Worm (Caenorhabditis elegans) whole organism, L4 larva: ENCODE measurements around the gene toh-1.
A peak's percentile ranks its signal among the peaks of the same experiment; 100 is the strongest.

ENCODE experiments used
- ama-1 ChIP-seq: fragments of 150-350 bp; optimal IDR thresholded peaks from 2 replicates; lab custom pipeline; 2014; ENCODE audit warnings: inconsistent platforms, mixed read lengths
- ceh-82 ChIP-seq: sonication (generic microtip); optimal IDR thresholded peaks from 2 replicates; lab custom pipeline; 2017; ENCODE audit warnings: missing biosample characterization, missing genetic modification characterization
- daf-19 ChIP-seq: fragments of 200-800 bp; sonication (Bioruptor generic); conservative IDR thresholded peaks from 2 replicates; pipeline ENCODE4 v1.3.6; 2022; ENCODE audit warnings: missing genetic modification characterization, missing compliant biosample characterization
- egl-43 ChIP-seq: fragments of 200-800 bp; sonication (Bioruptor generic); IDR thresholded peaks from 2 replicates; pipeline ENCODE4 v1.3.6; 2022; ENCODE audit warnings: missing genetic modification reagents, missing genetic modification characterization, missing compliant biosample characterization
- lsy-2 ChIP-seq, 2 experiments: fragments of 150-350 bp in 1 of 2; sonication (generic microtip) in 1 of 2; optimal IDR thresholded peaks; 2 replicates each; lab custom pipeline; 2014 to 2017; ENCODE audit warnings: missing biosample characterization in 2 of 2, missing genetic modification characterization in 2 of 2
- nhr-237 ChIP-seq: sonication (generic microtip); optimal IDR thresholded peaks from 2 replicates; lab custom pipeline; 2017; ENCODE audit warnings: missing biosample characterization, missing genetic modification characterization
- nhr-28 ChIP-seq: fragments of 150-350 bp; optimal IDR thresholded peaks from 2 replicates; lab custom pipeline; 2014; ENCODE audit warnings: missing biosample characterization, missing genetic modification characterization
- nhr-76 ChIP-seq: fragments of 150-350 bp; optimal IDR thresholded peaks from 2 replicates; lab custom pipeline; 2014; ENCODE audit warnings: missing biosample characterization, missing genetic modification characterization
- php-3 ChIP-seq: fragments of 200-800 bp; sonication (Bioruptor generic); IDR thresholded peaks from 2 replicates; pipeline ENCODE4 v1.3.6; 2022; ENCODE audit warnings: missing genetic modification reagents, missing genetic modification characterization, missing compliant biosample characterization
- set-16 ChIP-seq: fragments of 200-800 bp; sonication (Bioruptor generic); IDR thresholded peaks from 2 replicates; pipeline ENCODE4 v1.3.6; 2022; ENCODE audit warnings: missing genetic modification reagents, missing genetic modification characterization, missing compliant biosample characterization
- snpc-4 ChIP-seq: fragments of 150-350 bp; optimal IDR thresholded peaks from 2 replicates; lab custom pipeline; 2014; ENCODE audit warnings: missing biosample characterization, missing genetic modification characterization
- unc-62 ChIP-seq, 3 experiments: fragments of 150-350 bp in 1 of 3; sonication (generic microtip); optimal IDR thresholded peaks in 2 of 3; peaks in 1 of 3; 1 replicate in 1 of 3; 2 replicates in 2 of 3; lab custom pipeline; 2014 to 2017; ENCODE audit warnings: missing biosample characterization in 3 of 3, missing genetic modification characterization in 3 of 3, missing genetic modification reagents in 3 of 3, missing genotype in 1 of 3

- no peak for TF ChIP-seq daf-19 (GFP tag; lab: Robert Waterston, UW)
- TF ChIP-seq nhr-76 (tag; lab: Kevin White, UChicago): no peak
- TF ChIP-seq set-16 (GFP tag; lab: Robert Waterston, UW): no peak
- no peak for TF ChIP-seq nhr-237
- TF ChIP-seq ceh-82 (tag; lab: Kevin White, UChicago): no peak
- TF ChIP-seq nhr-28 (tag; lab: Kevin White, UChicago): peak; percentile 51
- TF ChIP-seq php-3 (GFP tag; lab: Robert Waterston, UW): no peak
- TF ChIP-seq egl-43 (GFP tag; lab: Robert Waterston, UW): no peak
- TF ChIP-seq snpc-4 (tag; lab: Kevin White, UChicago): no peak
- no peak for TF ChIP-seq ama-1 (lab: Kevin White, UChicago)
- TF ChIP-seq unc-62 (GFP tag; optimal IDR thresholded peaks at IDR 0.05 in 1 of 2; lab: Kevin White, UChicago): peak in 1 of 2 experiments; percentile 94
- TF ChIP-seq unc-62 (tag; optimal IDR thresholded peaks at IDR 0.05; lab: Kevin White, UChicago): no peak
- TF ChIP-seq lsy-2 (tag; optimal IDR thresholded peaks at IDR 0.05; lab: Kevin White, UChicago): no peak
These were observed 9.6 kb downstream of the toh-1 start for ce11 chrIII:3799213-3799612.
